Worm (Caenorhabditis elegans) whole organism, L4 larva: Measurements from ENCODE around the gene spch-1.

Experiments used
- ama-1 ChIP-seq: fragments of 150-350 bp; optimal IDR thresholded peaks from 2 replicates; lab custom pipeline; 2014; ENCODE audit warnings: inconsistent platforms, mixed read lengths
- ceh-20 ChIP-seq: fragments of 200-800 bp; sonication (Bioruptor generic); IDR thresholded peaks from 2 replicates; pipeline ENCODE4 v1.3.6; 2022; ENCODE audit warnings: missing genetic modification reagents, missing genetic modification characterization, missing compliant biosample characterization
- ceh-82 ChIP-seq: sonication (generic microtip); optimal IDR thresholded peaks from 2 replicates; lab custom pipeline; 2017; ENCODE audit warnings: missing biosample characterization, missing genetic modification characterization
- dpl-1 ChIP-seq: fragments of 150-350 bp; optimal IDR thresholded peaks from 2 replicates; lab custom pipeline; 2014; ENCODE audit warnings: missing biosample characterization, missing genetic modification reagents, missing genetic modification characterization
- hif-1 ChIP-seq, 2 experiments: sonication (generic microtip); optimal IDR thresholded peaks; 2 replicates each; lab custom pipeline; 2016 to 2017; ENCODE audit warnings: missing compliant biosample characterization in 2 of 2, missing genetic modification characterization in 2 of 2, missing genetic modification reagents in 2 of 2, missing genotype in 2 of 2, mild to moderate bottlenecking in 1 of 2
- lin-15B ChIP-seq: fragments of 150-350 bp; sonication (generic microtip); optimal IDR thresholded peaks from 3 replicates; lab custom pipeline; 2014; ENCODE audit warnings: missing biosample characterization, missing genetic modification characterization
- nhr-76 ChIP-seq: fragments of 150-350 bp; optimal IDR thresholded peaks from 2 replicates; lab custom pipeline; 2014; ENCODE audit warnings: missing biosample characterization, missing genetic modification characterization
- unc-62 ChIP-seq, 3 experiments: fragments of 150-350 bp in 1 of 3; sonication (generic microtip); optimal IDR thresholded peaks in 2 of 3; peaks in 1 of 3; 1 replicate in 1 of 3; 2 replicates in 2 of 3; lab custom pipeline; 2014 to 2017; ENCODE audit warnings: missing biosample characterization in 3 of 3, missing genetic modification characterization in 3 of 3, missing genetic modification reagents in 3 of 3, missing genotype in 1 of 3
- zag-1 ChIP-seq: fragments of 150-350 bp; optimal IDR thresholded peaks from 2 replicates; lab custom pipeline; 2014; ENCODE audit warnings: missing biosample characterization, missing genetic modification characterization
- ztf-11 ChIP-seq: fragments of 150-350 bp; optimal IDR thresholded peaks from 2 replicates; lab custom pipeline; 2014; ENCODE audit warnings: missing biosample characterization, missing genetic modification characterization

ce11 chrIV:10075899-10076298 is 35.4 kb downstream of the spch-1 start, which contains the start of gene W01B6.5:
- no peak for TF ChIP-seq ceh-20 (GFP tag; lab: Robert Waterston, UW)
- TF ChIP-seq ama-1 (lab: Kevin White, UChicago) = no peak
- TF ChIP-seq nhr-76 (tag; lab: Kevin White, UChicago) = no peak
- TF ChIP-seq hif-1 (tag; optimal IDR thresholded peaks at IDR 0.05; lab: Kevin White, UChicago) = no peak
- no peak for TF ChIP-seq lin-15B
- no peak for TF ChIP-seq zag-1 (tag; lab: Kevin White, UChicago)
- TF ChIP-seq ztf-11 (tag; lab: Kevin White, UChicago) = no peak
- TF ChIP-seq ceh-82 (tag; lab: Kevin White, UChicago) = no peak
- TF ChIP-seq dpl-1 (GFP tag; lab: Kevin White, UChicago) = no peak
- no peak for TF ChIP-seq unc-62 (GFP tag; optimal IDR thresholded peaks at IDR 0.05 in 1 of 2; lab: Kevin White, UChicago)
- no peak for TF ChIP-seq unc-62 (tag; optimal IDR thresholded peaks at IDR 0.05; lab: Kevin White, UChicago)
